Worm (Caenorhabditis elegans) whole organism, L4/young adult: Measurements from ENCODE around the gene glb-32.

Experiments
- W03F9.2 ChIP-seq: fragments of 150-350 bp; optimal IDR thresholded peaks from 2 replicates; lab custom pipeline; 2014; ENCODE audit warnings: missing biosample characterization, missing genetic modification characterization
- dao-5 ChIP-seq: sonication (generic microtip); optimal IDR thresholded peaks from 2 replicates; lab custom pipeline; 2016; ENCODE audit warnings: missing genotype, missing genetic modification characterization, moderate library complexity, missing compliant biosample characterization
- him-1 ChIP-seq: sonication (generic microtip); optimal IDR thresholded peaks from 2 replicates; lab custom pipeline; 2016; ENCODE audit warnings: missing genotype, missing genetic modification reagents, missing genetic modification characterization, missing compliant biosample characterization

The glb-32 gene

DNA sequence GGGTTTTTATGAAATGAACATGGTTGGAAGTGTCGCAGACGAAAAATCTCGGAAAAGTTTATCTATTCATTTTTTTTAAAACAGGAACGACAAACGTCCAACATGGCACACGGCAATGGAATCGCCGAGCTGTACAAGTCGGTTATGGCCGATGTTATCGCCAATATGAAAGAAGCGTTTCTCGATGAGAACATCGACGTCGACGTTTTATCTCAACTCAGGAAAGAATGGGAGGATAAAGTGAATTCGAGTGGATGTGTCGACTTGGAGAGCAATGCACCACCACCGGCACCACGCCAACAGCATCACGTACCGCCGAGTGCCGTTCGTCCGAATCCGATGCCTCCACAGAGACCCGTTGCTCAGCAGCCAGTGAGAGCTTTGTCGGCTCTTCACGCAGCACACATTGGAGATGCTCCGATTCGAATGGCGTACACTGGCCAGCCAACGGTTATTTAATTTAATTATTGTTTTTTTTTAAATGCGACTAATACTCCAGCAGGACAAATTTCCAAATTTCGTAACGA lies 39.2 kb downstream of the glb-32 start:
- TF ChIP-seq him-1 = no peak
- TF ChIP-seq W03F9.2 (tag; lab: Kevin White, UChicago) = no peak
- no peak for TF ChIP-seq dao-5 (tag; lab: Kevin White, UChicago)

DNA sequence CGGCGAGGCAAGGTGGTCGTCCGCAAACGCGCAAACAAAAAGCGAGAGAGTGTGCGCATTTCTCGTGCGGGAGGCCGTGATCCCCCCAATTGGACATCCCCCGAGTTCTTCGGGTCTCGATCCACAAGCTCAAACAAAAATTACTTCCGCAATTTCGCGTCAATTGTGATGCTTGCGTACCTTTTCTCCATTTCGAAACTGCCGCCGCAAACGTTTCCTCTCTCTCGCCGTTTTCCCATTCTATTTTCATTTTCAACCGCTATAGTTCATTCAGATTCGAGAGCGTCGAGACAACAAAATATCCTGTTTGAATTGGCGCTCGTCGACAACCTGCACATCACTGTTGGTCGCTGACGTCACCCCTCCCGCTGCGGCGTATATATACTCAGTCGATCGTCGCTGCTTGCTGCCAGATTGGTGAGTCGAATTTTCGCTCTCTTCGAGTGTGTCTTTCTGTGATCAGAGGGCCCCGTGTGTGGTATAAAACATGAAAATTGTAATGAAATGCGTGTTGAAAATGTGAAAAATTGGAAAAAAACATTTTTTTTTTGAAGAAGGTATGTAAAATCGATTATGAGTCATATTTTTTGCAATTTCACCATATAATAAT lies 39.9 kb downstream of the glb-32 start, which contains the start of the genes pqn-51 and K11D12.14:
Gene pqn-51 (plus strand): TSS at position 275 of the 610 bp plus-strand sequence.
Gene K11D12.14 (plus strand): TSS at position 304 of the 610 bp plus-strand sequence.
- no peak for TF ChIP-seq dao-5 (tag; lab: Kevin White, UChicago)
- TF ChIP-seq W03F9.2 (tag; lab: Kevin White, UChicago) = peak; percentile 0
- TF ChIP-seq him-1 = peak; percentile 80

DNA sequence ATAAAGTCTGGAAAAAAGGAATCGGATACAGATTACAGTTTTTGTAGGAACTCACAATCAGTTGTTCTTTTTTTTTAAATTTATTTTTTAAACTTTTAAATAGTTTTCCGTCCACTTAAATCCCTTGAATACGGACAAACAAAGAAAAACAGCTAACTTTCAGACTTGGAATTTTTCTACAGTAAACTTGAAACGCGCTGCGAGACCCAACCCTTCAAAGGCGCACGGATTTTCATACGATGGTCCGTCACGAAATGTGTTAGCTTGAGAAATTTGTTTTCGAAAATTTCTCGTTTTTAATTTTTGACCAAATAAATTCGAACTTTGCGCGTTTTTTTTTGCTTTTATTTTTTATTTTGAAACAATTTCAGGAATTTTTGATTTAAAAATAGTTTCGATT lies 42.8 kb downstream of the glb-32 start:
- TF ChIP-seq W03F9.2 (tag; lab: Kevin White, UChicago) (no peak), him-1 (no peak), dao-5 (tag; lab: Kevin White, UChicago) (no peak)

DNA sequence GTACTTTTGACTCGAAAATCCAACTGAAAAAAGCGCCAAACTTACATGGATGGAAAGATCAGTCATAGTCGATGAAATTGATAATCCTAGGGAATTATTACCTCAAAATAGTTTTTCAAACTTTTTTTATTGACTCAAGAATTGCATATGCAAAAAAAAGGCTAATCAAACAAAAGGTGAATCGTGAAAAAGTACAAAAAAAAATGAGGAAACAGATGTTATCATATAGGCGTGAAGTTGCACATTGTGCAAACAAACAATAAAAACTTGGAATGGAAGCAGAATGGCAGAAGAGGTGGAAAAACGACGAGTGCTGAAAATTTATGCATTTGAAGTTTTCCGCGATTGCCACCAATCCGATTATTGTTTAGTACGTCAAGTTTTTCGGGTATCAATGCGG lies 43.2 kb downstream of the glb-32 start, which contains the start of gene exc-14:
Gene exc-14 (minus strand): TSS at position 101 of the 400 bp plus-strand sequence.
- TF ChIP-seq him-1 (no peak), W03F9.2 (tag; lab: Kevin White, UChicago) (no peak), dao-5 (tag; lab: Kevin White, UChicago) (no peak)

DNA sequence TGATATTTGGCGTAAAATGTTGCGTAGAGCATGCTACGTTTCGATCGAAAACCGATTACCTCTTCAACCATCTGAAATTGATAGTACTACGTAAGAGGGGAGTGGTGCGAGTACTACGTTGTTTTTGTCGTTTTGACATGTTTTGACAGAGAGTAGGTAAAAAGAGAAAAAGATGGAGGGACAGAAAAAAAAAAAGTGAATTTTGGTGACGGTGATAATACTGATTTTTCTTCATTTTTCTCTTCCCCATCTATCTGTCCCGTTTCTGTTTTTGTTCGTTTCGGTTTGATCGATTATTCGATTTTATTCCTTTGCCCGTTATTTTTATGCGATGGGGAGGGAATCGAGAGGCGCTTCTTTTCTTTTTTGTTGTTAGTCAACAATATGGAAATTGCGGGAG lies 48.4 kb downstream of the glb-32 start, which contains the start of gene K11D12.8:
Gene K11D12.8 (minus strand): TSS at position 77 of the 400 bp plus-strand sequence.
- TF ChIP-seq W03F9.2 (tag; lab: Kevin White, UChicago) = no peak
- TF ChIP-seq dao-5 (tag; lab: Kevin White, UChicago) = no peak
- no peak for TF ChIP-seq him-1

DNA sequence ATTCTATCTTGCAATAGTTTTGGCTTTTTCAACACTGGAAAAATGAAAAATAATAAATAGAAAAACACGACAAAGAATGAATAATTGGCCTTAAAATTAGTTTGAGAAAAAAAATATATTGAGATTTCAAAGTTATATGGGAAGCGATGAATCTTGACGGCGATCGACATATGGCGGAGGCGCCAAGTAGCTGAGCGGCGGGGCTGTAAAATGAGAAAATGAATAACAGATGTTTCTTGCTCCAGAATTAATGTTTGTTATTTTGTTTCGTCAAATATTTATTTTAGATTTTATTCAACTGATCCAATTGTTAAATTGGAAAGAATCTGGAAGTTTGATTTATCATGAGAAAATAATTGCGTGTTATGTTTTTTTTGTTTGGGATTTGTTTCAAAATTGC lies 49.8 kb downstream of the glb-32 start, which contains the start of gene K11D12.11:
Gene K11D12.11 (minus strand): TSS at position 42 of the 400 bp plus-strand sequence.
- TF ChIP-seq dao-5 (tag; lab: Kevin White, UChicago) = no peak
- no peak for TF ChIP-seq him-1
- TF ChIP-seq W03F9.2 (tag; lab: Kevin White, UChicago) = no peak

DNA sequence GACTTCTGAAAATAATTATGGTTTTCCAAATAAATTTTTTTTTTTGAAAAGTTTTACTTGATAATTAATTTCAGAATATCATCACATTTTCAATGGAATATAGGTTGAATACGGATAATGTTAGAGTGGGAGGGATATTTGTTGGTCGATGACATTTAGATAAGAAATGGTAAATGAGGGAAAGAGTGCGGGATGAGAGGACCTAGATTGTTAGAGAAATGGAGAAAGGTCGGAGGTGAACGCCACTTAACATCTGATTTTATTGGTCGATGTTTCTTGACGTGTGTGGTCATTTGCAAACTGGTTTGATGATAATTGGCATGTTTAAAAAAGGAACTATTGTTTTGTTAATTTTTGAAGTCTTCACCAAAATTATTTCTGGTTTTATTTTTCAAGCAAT lies 50.9 kb downstream of the glb-32 start:
- TF ChIP-seq him-1 (no peak), W03F9.2 (tag; lab: Kevin White, UChicago) (no peak), dao-5 (tag; lab: Kevin White, UChicago) (no peak)
